Worm (Caenorhabditis elegans): ENCODE results near the gene tpi-1.

- TF ChIP-seq ama-1 (optimal IDR thresholded peaks at IDR 0.05) (no peak), tbx-11 (GFP tag; IDR thresholded peaks at IDR 0.05) (no peak), ceh-36 (tag; optimal IDR thresholded peaks at IDR 0.05) (no peak), scrt-1 (GFP tag; IDR thresholded peaks at IDR 0.05) (no peak), tra-4 (tag; optimal IDR thresholded peaks at IDR 0.05) (no peak), flt-1 (GFP tag; IDR thresholded peaks at IDR 0.05) (no peak)
Observed at ce11 chrII:12050607-12051006, 11.7 kb upstream of the tpi-1 start.

All from whole organism, early embryonic.